Worm (Caenorhabditis elegans): ENCODE data around the gene Y94H6A.12.
"Not testable (repeated sequence)": the region's sequence is repeated elsewhere in the genome, so short reads cannot be mapped to it uniquely, and the experiment has no call there.

The Y94H6A.12 gene

ce11 chrIV:2677687-2678086, 35.1 kb downstream of the Y94H6A.12 start:
- no peak for TF ChIP-seq ztf-11 (tag; optimal IDR thresholded peaks at IDR 0.05)
- no peak for TF ChIP-seq sem-2 (GFP tag; optimal IDR thresholded peaks at IDR 0.05)
- no peak for TF ChIP-seq unc-39 (tag; optimal IDR thresholded peaks at IDR 0.05)
- TF ChIP-seq lsy-2 (tag; optimal IDR thresholded peaks at IDR 0.05): no peak
- no peak for TF ChIP-seq elt-1 (tag; optimal IDR thresholded peaks at IDR 0.05; ENCODE audit: borderline replicate concordance, insufficient read depth)
- TF ChIP-seq nhr-12 (tag; optimal IDR thresholded peaks at IDR 0.05): no peak
- TF ChIP-seq nhr-237 (tag; optimal IDR thresholded peaks at IDR 0.05): no peak
- no peak for TF ChIP-seq unc-62 (GFP tag; optimal IDR thresholded peaks at IDR 0.05)
- no peak for TF ChIP-seq lin-13 (tag; optimal IDR thresholded peaks at IDR 0.05)
- TF ChIP-seq blmp-1 (tag; optimal IDR thresholded peaks at IDR 0.05): no peak

ce11 chrIV:2676281-2676680, 36.6 kb downstream of the Y94H6A.12 start, which contains the start of gene Y94H6A.3:
TSS of gene Y94H6A.3 (plus strand) at chrIV:2676512.
- no peak for TF ChIP-seq sem-2 (GFP tag; optimal IDR thresholded peaks at IDR 0.05)
- TF ChIP-seq lsy-2 (tag; optimal IDR thresholded peaks at IDR 0.05): peak; percentile 83
- TF ChIP-seq ztf-11 (tag; optimal IDR thresholded peaks at IDR 0.05): no peak
- peak; percentile 43 for TF ChIP-seq hlh-1 (tag; optimal IDR thresholded peaks at IDR 0.05)
- TF ChIP-seq ces-1 (GFP tag; optimal IDR thresholded peaks at IDR 0.05): peak; percentile 78
- TF ChIP-seq bed-3 (GFP tag; optimal IDR thresholded peaks at IDR 0.05): no peak
- TF ChIP-seq tbx-8 (GFP tag; optimal IDR thresholded peaks at IDR 0.05): no peak
- peak; percentile 12 for TF ChIP-seq nhr-2 (tag; optimal IDR thresholded peaks at IDR 0.05)
- peak; percentile 88 for TF ChIP-seq pha-4 (tag; optimal IDR thresholded peaks at IDR 0.05)
- no peak for TF ChIP-seq zip-8 (tag; optimal IDR thresholded peaks at IDR 0.05)
- TF ChIP-seq snpc-4 (tag; optimal IDR thresholded peaks at IDR 0.05): no peak
- TF ChIP-seq sptf-1 (tag; optimal IDR thresholded peaks at IDR 0.05): peak; percentile 9
- TF ChIP-seq lin-13 (tag; optimal IDR thresholded peaks at IDR 0.05): peak; percentile 96
- peak; percentile 4 for TF ChIP-seq ceh-39 (tag; optimal IDR thresholded peaks at IDR 0.05)
- TF ChIP-seq unc-39 (tag; optimal IDR thresholded peaks at IDR 0.05): no peak
- peak; percentile 4 for TF ChIP-seq unc-62 (GFP tag; optimal IDR thresholded peaks at IDR 0.05)
- TF ChIP-seq blmp-1 (tag; optimal IDR thresholded peaks at IDR 0.05): no peak
- no peak for TF ChIP-seq nhr-28 (tag; optimal IDR thresholded peaks at IDR 0.05)
- TF ChIP-seq nhr-76 (tag; optimal IDR thresholded peaks at IDR 0.05): no peak
- peak; percentile 92 for TF ChIP-seq mep-1 (tag; optimal IDR thresholded peaks at IDR 0.05)
- peak; percentile 37 for TF ChIP-seq cnd-1 (tag; optimal IDR thresholded peaks at IDR 0.05)
- no peak for TF ChIP-seq lin-32 (GFP tag; optimal IDR thresholded peaks at IDR 0.05)
- TF ChIP-seq nhr-237 (tag; optimal IDR thresholded peaks at IDR 0.05): peak; percentile 73
- TF ChIP-seq elt-3 (tag; optimal IDR thresholded peaks at IDR 0.05): no peak

- not testable (repeated sequence) for TF ChIP-seq tbx-8 (GFP tag; optimal IDR thresholded peaks at IDR 0.05); blmp-1 (tag; optimal IDR thresholded peaks at IDR 0.05); lin-32 (GFP tag; optimal IDR thresholded peaks at IDR 0.05)
Observed at ce11 chrIV:2674915-2675314, 37.9 kb downstream of the Y94H6A.12 start, which contains the start of gene gpx-4. TSS of gene gpx-4 (minus strand) at chrIV:2675015.

- TF ChIP-seq unc-39 (tag; optimal IDR thresholded peaks at IDR 0.05): no peak
- no peak for TF ChIP-seq elt-1 (tag; optimal IDR thresholded peaks at IDR 0.05; ENCODE audit: borderline replicate concordance, insufficient read depth)
- no peak for TF ChIP-seq mls-2 (tag; optimal IDR thresholded peaks at IDR 0.05)
- TF ChIP-seq hlh-1 (tag; optimal IDR thresholded peaks at IDR 0.05): no peak
- no peak for TF ChIP-seq sptf-1 (tag; optimal IDR thresholded peaks at IDR 0.05)
- TF ChIP-seq ceh-43 (GFP tag; optimal IDR thresholded peaks at IDR 0.05): no peak
- no peak for TF ChIP-seq zip-8 (tag; optimal IDR thresholded peaks at IDR 0.05)
- TF ChIP-seq lin-13 (tag; optimal IDR thresholded peaks at IDR 0.05): no peak
- no peak for TF ChIP-seq nhr-12 (tag; optimal IDR thresholded peaks at IDR 0.05)
- no peak for TF ChIP-seq ham-2 (GFP tag; optimal IDR thresholded peaks at IDR 0.05)
- no peak for TF ChIP-seq blmp-1 (tag; optimal IDR thresholded peaks at IDR 0.05)
- no peak for TF ChIP-seq M03D4.4 (tag; optimal IDR thresholded peaks at IDR 0.05)
- TF ChIP-seq ces-1 (GFP tag; optimal IDR thresholded peaks at IDR 0.05): no peak
- no peak for TF ChIP-seq drap-1 (GFP tag; optimal IDR thresholded peaks at IDR 0.05)
- no peak for TF ChIP-seq mep-1 (tag; optimal IDR thresholded peaks at IDR 0.05)
- no peak for TF ChIP-seq nhr-2 (tag; optimal IDR thresholded peaks at IDR 0.05)
Observed at ce11 chrIV:2670664-2671063, 42.2 kb downstream of the Y94H6A.12 start.

- TF ChIP-seq unc-39 (tag; optimal IDR thresholded peaks at IDR 0.05) (no peak), tbx-8 (GFP tag; optimal IDR thresholded peaks at IDR 0.05) (no peak), lsy-2 (tag; optimal IDR thresholded peaks at IDR 0.05) (peak; percentile 93), nhr-76 (tag; optimal IDR thresholded peaks at IDR 0.05) (no peak), M03D4.4 (tag; optimal IDR thresholded peaks at IDR 0.05) (no peak), unc-120 (tag; optimal IDR thresholded peaks at IDR 0.05; ENCODE audit: poor library complexity, severe bottlenecking) (no peak), mls-2 (tag; optimal IDR thresholded peaks at IDR 0.05) (no peak), lin-13 (tag; optimal IDR thresholded peaks at IDR 0.05) (no peak), ces-1 (GFP tag; optimal IDR thresholded peaks at IDR 0.05) (peak; percentile 2), mep-1 (tag; optimal IDR thresholded peaks at IDR 0.05) (no peak), sptf-1 (tag; optimal IDR thresholded peaks at IDR 0.05) (no peak), bed-3 (GFP tag; optimal IDR thresholded peaks at IDR 0.05) (no peak), elt-1 (tag; optimal IDR thresholded peaks at IDR 0.05; ENCODE audit: borderline replicate concordance, insufficient read depth) (no peak), ztf-11 (tag; optimal IDR thresholded peaks at IDR 0.05) (no peak), ceh-39 (tag; optimal IDR thresholded peaks at IDR 0.05) (no peak)
Observed at ce11 chrIV:2666586-2667100, 46.2 kb downstream of the Y94H6A.12 start, which contains the start of gene Y69A2AR.1. TSS of gene Y69A2AR.1 (plus strand) at chrIV:2667050.

All from whole organism, mixed stage, embryonic.